Worm (Caenorhabditis elegans) whole organism, L2 larva: ENCODE measurements around the gene pqn-53.

Experiments used
- C34F6.9 ChIP-seq: fragments of 150-350 bp; optimal IDR thresholded peaks from 2 replicates; lab custom pipeline; 2014; ENCODE audit warnings: missing biosample characterization, missing genetic modification characterization
- F13H6.1 ChIP-seq: sonication (generic microtip); optimal IDR thresholded peaks from 2 replicates; lab custom pipeline; 2016; ENCODE audit warnings: missing genetic modification characterization, missing compliant biosample characterization
- R02D3.7 ChIP-seq: fragments of 150-350 bp; optimal IDR thresholded peaks from 2 replicates; lab custom pipeline; 2014; ENCODE audit warnings: missing biosample characterization, missing genetic modification characterization
- Y55F3AM.14 ChIP-seq: fragments of 200-800 bp; sonication (Bioruptor generic); optimal IDR thresholded peaks from 2 replicates; lab custom pipeline; 2018; ENCODE audit warnings: mild to moderate bottlenecking, missing genetic modification characterization, missing compliant biosample characterization
- ZK546.5 ChIP-seq: sonication (generic microtip); optimal IDR thresholded peaks from 2 replicates; lab custom pipeline; 2017; ENCODE audit warnings: missing biosample characterization, missing genetic modification characterization
- alr-1 ChIP-seq: fragments of 150-350 bp; optimal IDR thresholded peaks from 2 replicates; lab custom pipeline; 2014; ENCODE audit warnings: missing biosample characterization, missing genetic modification characterization
- blmp-1 ChIP-seq: sonication (generic microtip); optimal IDR thresholded peaks from 2 replicates; lab custom pipeline; 2017; ENCODE audit warnings: missing genetic modification characterization, mild to moderate bottlenecking, missing compliant biosample characterization, antibody characterized with exemption, moderate library complexity; ENCODE audit not compliant: insufficient read depth
- ceh-16 ChIP-seq: fragments of 150-350 bp; optimal IDR thresholded peaks from 2 replicates; lab custom pipeline; 2014; ENCODE audit warnings: missing biosample characterization, missing genetic modification characterization
- ceh-82 ChIP-seq: fragments of 150-350 bp; optimal IDR thresholded peaks from 2 replicates; lab custom pipeline; 2014; ENCODE audit warnings: missing biosample characterization, missing genetic modification characterization
- crh-2 ChIP-seq: sonication (generic microtip); optimal IDR thresholded peaks from 2 replicates; lab custom pipeline; 2017; ENCODE audit warnings: missing biosample characterization, missing genetic modification characterization
- elt-3 ChIP-seq: sonication (generic microtip); optimal IDR thresholded peaks from 2 replicates; lab custom pipeline; 2017; ENCODE audit warnings: missing biosample characterization, missing genetic modification characterization
- fos-1 ChIP-seq: fragments of 150-350 bp; optimal IDR thresholded peaks from 2 replicates; lab custom pipeline; 2014; ENCODE audit warnings: missing biosample characterization, missing genetic modification characterization
- gmeb-1 ChIP-seq: fragments of 150-350 bp; optimal IDR thresholded peaks from 2 replicates; lab custom pipeline; 2014; ENCODE audit warnings: missing biosample characterization, missing genetic modification characterization
- lin-11 ChIP-seq: fragments of 150-350 bp; sonication (generic microtip); optimal IDR thresholded peaks from 2 replicates; lab custom pipeline; 2014; ENCODE audit warnings: missing biosample characterization, missing genetic modification characterization, inconsistent platforms, mixed read lengths
- lin-13 ChIP-seq: fragments of 150-350 bp; optimal IDR thresholded peaks from 2 replicates; lab custom pipeline; 2014; ENCODE audit warnings: missing biosample characterization, missing genetic modification reagents, missing genetic modification characterization
- lin-39 ChIP-seq: fragments of 150-350 bp; optimal IDR thresholded peaks from 2 replicates; lab custom pipeline; 2014; ENCODE audit warnings: missing biosample characterization, missing genetic modification reagents, missing genetic modification characterization
- lsy-2 ChIP-seq, 2 experiments: fragments of 150-350 bp in 1 of 2; sonication (generic microtip) in 1 of 2; optimal IDR thresholded peaks; 2 replicates each; lab custom pipeline; 2014 to 2017; ENCODE audit warnings: missing biosample characterization in 2 of 2, missing genetic modification characterization in 2 of 2
- mbf-1 ChIP-seq: sonication (generic microtip); optimal IDR thresholded peaks from 2 replicates; lab custom pipeline; 2017; ENCODE audit warnings: missing biosample characterization, missing genetic modification characterization
- mdl-1 ChIP-seq, 2 experiments: fragments of 150-350 bp in 1 of 2; sonication (generic microtip) in 1 of 2; optimal IDR thresholded peaks; 2 replicates each; lab custom pipeline; 2017; ENCODE audit warnings: missing biosample characterization in 2 of 2, missing genetic modification characterization in 2 of 2
- nhr-10 ChIP-seq: sonication (generic microtip); optimal IDR thresholded peaks from 2 replicates; lab custom pipeline; 2017; ENCODE audit warnings: missing biosample characterization, missing genetic modification characterization
- nhr-11 ChIP-seq: fragments of 150-350 bp; optimal IDR thresholded peaks from 2 replicates; lab custom pipeline; 2014; ENCODE audit warnings: missing biosample characterization, missing genetic modification characterization
- nhr-129 ChIP-seq: fragments of 150-350 bp; optimal IDR thresholded peaks from 2 replicates; lab custom pipeline; 2014; ENCODE audit warnings: missing biosample characterization, missing genetic modification characterization
- nhr-23 ChIP-seq: fragments of 150-350 bp; optimal IDR thresholded peaks from 2 replicates; lab custom pipeline; 2014; ENCODE audit warnings: missing biosample characterization, missing genetic modification reagents, missing genetic modification characterization
- nhr-237 ChIP-seq: fragments of 150-350 bp; optimal IDR thresholded peaks from 2 replicates; lab custom pipeline; 2014; ENCODE audit warnings: missing biosample characterization, missing genetic modification characterization
- nhr-25 ChIP-seq: fragments of 150-350 bp; sonication (generic microtip); optimal IDR thresholded peaks from 3 replicates; lab custom pipeline; 2014; ENCODE audit warnings: missing biosample characterization, missing genetic modification characterization
- peb-1 ChIP-seq: fragments of 150-350 bp; optimal IDR thresholded peaks from 2 replicates; lab custom pipeline; 2014; ENCODE audit warnings: missing biosample characterization, missing genetic modification characterization
- skn-1 ChIP-seq: sonication (generic microtip); optimal IDR thresholded peaks from 2 replicates; lab custom pipeline; 2017; ENCODE audit warnings: missing biosample characterization, missing genetic modification characterization
- sma-3 ChIP-seq: sonication (generic microtip); optimal IDR thresholded peaks from 2 replicates; lab custom pipeline; 2016; ENCODE audit warnings: missing genetic modification reagents, missing genetic modification characterization, missing compliant biosample characterization
- sma-9 ChIP-seq, 2 experiments: fragments of 150-350 bp in 1 of 2; sonication (generic microtip) in 1 of 2; optimal IDR thresholded peaks; 2 replicates each; lab custom pipeline; 2014 to 2016; ENCODE audit warnings: missing genetic modification characterization in 2 of 2, mild to moderate bottlenecking in 1 of 2, missing biosample characterization in 1 of 2, missing compliant biosample characterization in 1 of 2, missing genetic modification reagents in 1 of 2, moderate library complexity in 1 of 2
- unc-39 ChIP-seq: fragments of 150-350 bp; optimal IDR thresholded peaks from 2 replicates; lab custom pipeline; 2014; ENCODE audit warnings: missing biosample characterization, missing genetic modification characterization
- unc-55 ChIP-seq: fragments of 150-350 bp; sonication (generic microtip); optimal IDR thresholded peaks from 3 replicates; lab custom pipeline; 2014; ENCODE audit warnings: missing biosample characterization, missing genetic modification reagents, missing genetic modification characterization
- unc-62 ChIP-seq: fragments of 150-350 bp; optimal IDR thresholded peaks from 2 replicates; lab custom pipeline; 2014; ENCODE audit warnings: missing biosample characterization, missing genetic modification reagents, missing genetic modification characterization
- zag-1 ChIP-seq: fragments of 150-350 bp; optimal IDR thresholded peaks from 2 replicates; lab custom pipeline; 2014; ENCODE audit warnings: missing biosample characterization, missing genetic modification characterization
- ztf-11 ChIP-seq: sonication (generic microtip); optimal IDR thresholded peaks from 2 replicates; lab custom pipeline; 2017; ENCODE audit warnings: missing biosample characterization, missing genetic modification characterization
- ztf-4 ChIP-seq: fragments of 150-350 bp; optimal IDR thresholded peaks from 2 replicates; lab custom pipeline; 2014; ENCODE audit warnings: missing biosample characterization, missing genetic modification characterization

Gene pqn-53

ce11 chrV:12106841-12107240, 41.6 kb upstream of the pqn-53 start, which contains the start of gene nhr-136:
Gene nhr-136 (plus strand): TSS chrV:12107141.
- TF ChIP-seq zag-1 (tag; lab: Kevin White, UChicago): no peak
- TF ChIP-seq nhr-129 (tag; lab: Kevin White, UChicago): peak; percentile 21

- no peak for TF ChIP-seq lin-11
- no peak for TF ChIP-seq F13H6.1 (tag; lab: Kevin White, UChicago)
- TF ChIP-seq nhr-237 (tag; lab: Kevin White, UChicago): no peak
- no peak for TF ChIP-seq mbf-1
- no peak for TF ChIP-seq blmp-1 (tag; lab: Kevin White, UChicago)
- no peak for TF ChIP-seq lsy-2 (tag; optimal IDR thresholded peaks at IDR 0.05; lab: Kevin White, UChicago)
- no peak for TF ChIP-seq R02D3.7 (tag; lab: Kevin White, UChicago)
- TF ChIP-seq Y55F3AM.14 (GFP tag; lab: Kevin White, UChicago): no peak
- TF ChIP-seq gmeb-1 (tag; lab: Kevin White, UChicago): no peak
- no peak for TF ChIP-seq unc-62
- TF ChIP-seq lin-39 (tag; lab: Kevin White, UChicago): no peak
- no peak for TF ChIP-seq unc-39 (tag; lab: Kevin White, UChicago)
- TF ChIP-seq, all 48 proteins: peak for 0
Observed at ce11 chrV:12103920-12104319, 38.7 kb upstream of the pqn-53 start, which contains the start of gene nhr-153. Gene nhr-153 (plus strand): TSS chrV:12104220.

- peak; percentile 25 for TF ChIP-seq nhr-129 (tag; lab: Kevin White, UChicago)
- TF ChIP-seq unc-55: peak; percentile 74
- TF ChIP-seq sma-9 (GFP tag; optimal IDR thresholded peaks at IDR 0.05; lab: Kevin White, UChicago): peak; percentile 72
- no peak for TF ChIP-seq sma-9 (tag; optimal IDR thresholded peaks at IDR 0.05; lab: Kevin White, UChicago)
- no peak for TF ChIP-seq ztf-4
- TF ChIP-seq lsy-2 (tag; optimal IDR thresholded peaks at IDR 0.05; lab: Kevin White, UChicago): peak in 1 of 2 experiments; percentile 50
- peak; percentile 42 for TF ChIP-seq crh-2
- no peak for TF ChIP-seq nhr-10 (tag; lab: Kevin White, UChicago)
- TF ChIP-seq ZK546.5 (tag; lab: Kevin White, UChicago): no peak
- peak; percentile 65 for TF ChIP-seq C34F6.9 (tag; lab: Kevin White, UChicago)
- TF ChIP-seq nhr-11 (tag; lab: Kevin White, UChicago): no peak
- TF ChIP-seq sma-3 (GFP tag; lab: Kevin White, UChicago): no peak
- TF ChIP-seq lin-11: no peak
- peak; percentile 22 for TF ChIP-seq nhr-25
- peak; percentile 45 for TF ChIP-seq skn-1 (tag; lab: Kevin White, UChicago)
- no peak for TF ChIP-seq lin-13
- peak; percentile 23 for TF ChIP-seq fos-1 (tag; lab: Kevin White, UChicago)
- no peak for TF ChIP-seq ceh-82 (tag; lab: Kevin White, UChicago)
Observed at ce11 chrV:12100794-12101343, 35.7 kb upstream of the pqn-53 start, which contains the start of gene nhr-154. Gene nhr-154 (plus strand): TSS chrV:12101293.

- TF ChIP-seq ceh-82 (tag; lab: Kevin White, UChicago) (no peak), nhr-23 (tag; lab: Kevin White, UChicago) (no peak), elt-3 (tag; lab: Kevin White, UChicago) (no peak), gmeb-1 (tag; lab: Kevin White, UChicago) (no peak), crh-2 (no peak), peb-1 (tag; lab: Kevin White, UChicago) (no peak), lin-13 (no peak), skn-1 (tag; lab: Kevin White, UChicago) (no peak), unc-39 (tag; lab: Kevin White, UChicago) (no peak), nhr-10 (tag; lab: Kevin White, UChicago) (no peak), nhr-11 (tag; lab: Kevin White, UChicago) (no peak), F13H6.1 (tag; lab: Kevin White, UChicago) (no peak), mdl-1 (tag; optimal IDR thresholded peaks at IDR 0.05; lab: Kevin White, UChicago) (no peak), ztf-11 (no peak), ceh-16 (tag; lab: Kevin White, UChicago) (no peak), ZK546.5 (tag; lab: Kevin White, UChicago) (no peak), mbf-1 (no peak), alr-1 (tag; lab: Kevin White, UChicago) (no peak), lin-39 (tag; lab: Kevin White, UChicago) (no peak), ztf-4 (no peak)
Observed at ce11 chrV:12098123-12098522, 32.9 kb upstream of the pqn-53 start, which contains the start of gene nhr-209. Gene nhr-209 (plus strand): TSS chrV:12098149.
